Fruit fly (Drosophila melanogaster) whole organism, prepupa: ENCODE data around the gene Hsc70-3.

ENCODE experiments used
- Blimp-1 ChIP-seq: fragments of 200-800 bp; sonication (Bioruptor generic); optimal IDR thresholded peaks from 3 replicates; lab custom pipeline; 2017; ENCODE audit warnings: missing biosample characterization, missing genetic modification characterization, mild to moderate bottlenecking, moderate library complexity, missing genetic modification reagents
- CG10631 ChIP-seq: fragments of 200-800 bp; sonication (Bioruptor generic); optimal IDR thresholded peaks from 2 replicates; lab custom pipeline; 2016; ENCODE audit warnings: missing biosample characterization, missing genetic modification characterization
- CG11762 ChIP-seq: fragments of 200-800 bp; sonication (Bioruptor generic); optimal IDR thresholded peaks from 3 replicates; lab custom pipeline; 2016; ENCODE audit warnings: missing biosample characterization, missing genetic modification characterization; ENCODE audit not compliant: insufficient read depth
- CG11902 ChIP-seq: fragments of 200-800 bp; sonication (Bioruptor generic); optimal IDR thresholded peaks from 3 replicates; lab custom pipeline; 2016; ENCODE audit warnings: missing biosample characterization, missing genetic modification characterization
- CG1621 ChIP-seq: fragments of 200-800 bp; sonication (Bioruptor generic); optimal IDR thresholded peaks from 3 replicates; lab custom pipeline; 2018; ENCODE audit warnings: missing biosample characterization, mild to moderate bottlenecking, missing genetic modification characterization
- CG3032 ChIP-seq: fragments of 200-800 bp; optimal IDR thresholded peaks from 2 replicates; lab custom pipeline; 2019; ENCODE audit warnings: missing biosample characterization, mild to moderate bottlenecking, missing genetic modification characterization, moderate library complexity
- CG31627 ChIP-seq: fragments of 200-800 bp; sonication (Bioruptor generic); optimal IDR thresholded peaks from 3 replicates; lab custom pipeline; 2016; ENCODE audit warnings: missing biosample characterization, missing genetic modification characterization
- CG32006 ChIP-seq: fragments of 200-800 bp; sonication (Bioruptor generic); optimal IDR thresholded peaks from 3 replicates; lab custom pipeline; 2017; ENCODE audit warnings: missing biosample characterization, mild to moderate bottlenecking, missing genetic modification characterization
- CG34406 ChIP-seq: fragments of 200-800 bp; sonication (Bioruptor generic); optimal IDR thresholded peaks from 3 replicates; lab custom pipeline; 2016; ENCODE audit warnings: missing biosample characterization, missing genetic modification characterization
- CG3919 ChIP-seq: fragments of 200-800 bp; sonication (Bioruptor generic); optimal IDR thresholded peaks from 3 replicates; lab custom pipeline; 2016; ENCODE audit warnings: missing biosample characterization, missing genetic modification characterization
- CG4318 ChIP-seq: fragments of 200-800 bp; sonication (Bioruptor generic); optimal IDR thresholded peaks from 3 replicates; lab custom pipeline; 2017; ENCODE audit warnings: missing biosample characterization, mild to moderate bottlenecking, missing genetic modification characterization
- CG6276 ChIP-seq: fragments of 200-800 bp; sonication (Bioruptor generic); optimal IDR thresholded peaks from 2 replicates; lab custom pipeline; 2017; ENCODE audit warnings: missing biosample characterization, mild to moderate bottlenecking, missing genetic modification characterization
- CG6792 ChIP-seq: fragments of 200-800 bp; sonication (Bioruptor generic); optimal IDR thresholded peaks from 3 replicates; lab custom pipeline; 2016; ENCODE audit warnings: missing biosample characterization, missing genetic modification characterization
- CG6808 ChIP-seq: fragments of 200-800 bp; sonication (Bioruptor generic); optimal IDR thresholded peaks from 3 replicates; lab custom pipeline; 2017; ENCODE audit warnings: missing biosample characterization, missing genetic modification characterization, mild to moderate bottlenecking, moderate library complexity, missing genetic modification reagents
- CG8119 ChIP-seq: fragments of 200-800 bp; sonication (Bioruptor generic); IDR thresholded peaks from 3 replicates; pipeline ENCODE4 v1.3.6; 2022; ENCODE audit warnings: missing biosample characterization, missing genetic modification characterization
- CG8319 ChIP-seq: fragments of 200-800 bp; sonication (Bioruptor generic); optimal IDR thresholded peaks from 3 replicates; lab custom pipeline; 2016; ENCODE audit warnings: missing biosample characterization, missing genetic modification characterization
- CG8632 ChIP-seq: fragments of 200-800 bp; sonication (Bioruptor generic); optimal IDR thresholded peaks from 3 replicates; lab custom pipeline; 2016; ENCODE audit warnings: missing biosample characterization, missing genetic modification characterization
- CG9139 ChIP-seq: fragments of 200-800 bp; sonication (Bioruptor generic); optimal IDR thresholded peaks from 3 replicates; lab custom pipeline; 2017; ENCODE audit warnings: missing biosample characterization, mild to moderate bottlenecking, missing genetic modification characterization
- Eip75B ChIP-seq: fragments of 200-800 bp; sonication (Bioruptor generic); optimal IDR thresholded peaks from 3 replicates; lab custom pipeline; 2016; ENCODE audit warnings: missing biosample characterization, missing genetic modification characterization
- Eip78C ChIP-seq: fragments of 200-800 bp; sonication (Bioruptor generic); peaks from one replicate; lab custom pipeline; 2016; ENCODE audit warnings: missing biosample characterization, missing genetic modification characterization
- Eip93F ChIP-seq: fragments of 200-800 bp; sonication (Bioruptor generic); optimal IDR thresholded peaks from 2 replicates; lab custom pipeline; 2016; ENCODE audit warnings: missing biosample characterization, mild to moderate bottlenecking, missing genetic modification characterization
- Ets21C ChIP-seq: fragments of 200-800 bp; sonication (Bioruptor generic); optimal IDR thresholded peaks from 3 replicates; lab custom pipeline; 2016; ENCODE audit warnings: missing biosample characterization, missing genetic modification characterization
- Ets96B ChIP-seq: fragments of 200-800 bp; optimal IDR thresholded peaks from 2 replicates; lab custom pipeline; 2019; ENCODE audit warnings: missing biosample characterization, mild to moderate bottlenecking, missing genetic modification characterization, moderate library complexity
- Hr38 ChIP-seq: sonication (Bioruptor generic); optimal IDR thresholded peaks from 2 replicates; lab custom pipeline; 2016; ENCODE audit warnings: missing biosample characterization, missing genetic modification characterization
- Lpt ChIP-seq: fragments of 200-800 bp; sonication (Bioruptor generic); optimal IDR thresholded peaks from 3 replicates; lab custom pipeline; 2016; ENCODE audit warnings: missing biosample characterization, missing genetic modification characterization
- Met ChIP-seq: fragments of 200-800 bp; sonication (Bioruptor generic); optimal IDR thresholded peaks from 3 replicates; lab custom pipeline; 2016; ENCODE audit warnings: missing biosample characterization, missing genetic modification characterization
- OdsH ChIP-seq: fragments of 200-800 bp; sonication (Bioruptor generic); optimal IDR thresholded peaks from 3 replicates; lab custom pipeline; 2016; ENCODE audit warnings: missing biosample characterization, missing genetic modification characterization
- Sox14 ChIP-seq: fragments of 200-800 bp; sonication (Bioruptor generic); optimal IDR thresholded peaks from 3 replicates; lab custom pipeline; 2016; ENCODE audit warnings: missing biosample characterization, missing genetic modification characterization
- Sox15 ChIP-seq: fragments of 200-800 bp; sonication (Bioruptor generic); optimal IDR thresholded peaks from 3 replicates; lab custom pipeline; 2016; ENCODE audit warnings: missing biosample characterization, missing genetic modification characterization
- achi ChIP-seq: fragments of 200-800 bp; sonication (Bioruptor generic); optimal IDR thresholded peaks from 3 replicates; lab custom pipeline; 2016; ENCODE audit warnings: missing biosample characterization, missing genetic modification characterization
- acj6 ChIP-seq: fragments of 200-800 bp; sonication (Bioruptor generic); optimal IDR thresholded peaks from 3 replicates; lab custom pipeline; 2016; ENCODE audit warnings: missing biosample characterization, missing genetic modification characterization
- cyc ChIP-seq: fragments of 200-800 bp; sonication (Bioruptor generic); optimal IDR thresholded peaks from 3 replicates; lab custom pipeline; 2016; ENCODE audit warnings: missing biosample characterization, missing genetic modification characterization
- dsx ChIP-seq: fragments of 200-800 bp; optimal IDR thresholded peaks from 3 replicates; lab custom pipeline; 2019; ENCODE audit warnings: missing biosample characterization, mild to moderate bottlenecking, missing genetic modification characterization, moderate library complexity; ENCODE audit not compliant: poor library complexity, severe bottlenecking
- eg ChIP-seq: fragments of 200-800 bp; sonication (Bioruptor generic); IDR thresholded peaks from 3 replicates; pipeline ENCODE4 v1.3.6; 2022; ENCODE audit warnings: missing biosample characterization, missing genetic modification characterization
- esn ChIP-seq: fragments of 200-800 bp; sonication (Bioruptor generic); optimal IDR thresholded peaks from 2 replicates; lab custom pipeline; 2016; ENCODE audit warnings: missing biosample characterization, mild to moderate bottlenecking, missing genetic modification characterization, moderate library complexity
- lz ChIP-seq: fragments of 200-800 bp; sonication (Bioruptor generic); optimal IDR thresholded peaks from 3 replicates; lab custom pipeline; 2016; ENCODE audit warnings: missing biosample characterization, missing genetic modification characterization
- net ChIP-seq: fragments of 200-800 bp; sonication (Bioruptor generic); optimal IDR thresholded peaks from 3 replicates; lab custom pipeline; 2016; ENCODE audit warnings: missing biosample characterization, missing genetic modification characterization
- pdm3 ChIP-seq: fragments of 200-800 bp; sonication (Bioruptor generic); optimal IDR thresholded peaks from 3 replicates; lab custom pipeline; 2016; ENCODE audit warnings: missing biosample characterization, missing genetic modification characterization
- salr ChIP-seq, 2 experiments: fragments of 200-800 bp; sonication (Bioruptor generic); optimal IDR thresholded peaks; 3 replicates each; lab custom pipeline; 2016 to 2018; ENCODE audit warnings: missing biosample characterization in 2 of 2, missing genetic modification characterization in 2 of 2, mild to moderate bottlenecking in 1 of 2
- spab ChIP-seq: fragments of 200-800 bp; sonication (Bioruptor generic); optimal IDR thresholded peaks from 2 replicates; lab custom pipeline; 2017; ENCODE audit warnings: missing biosample characterization, mild to moderate bottlenecking, missing genetic modification characterization, missing genetic modification reagents
- ss ChIP-seq, 2 experiments: fragments of 200-800 bp; sonication (Bioruptor generic); optimal IDR thresholded peaks; 2 replicates in 1 of 2; 3 replicates in 1 of 2; lab custom pipeline; 2017 to 2018; ENCODE audit warnings: mild to moderate bottlenecking in 2 of 2, missing biosample characterization in 2 of 2, missing genetic modification characterization in 2 of 2, moderate library complexity in 1 of 2
- topi ChIP-seq: fragments of 200-800 bp; sonication (Bioruptor generic); optimal IDR thresholded peaks from 3 replicates; lab custom pipeline; 2016; ENCODE audit warnings: missing biosample characterization, missing genetic modification characterization

The Hsc70-3 gene

dm6 chrX:11819241-11819862 lies 12.4 kb upstream of the Hsc70-3 start (continued):
- TF ChIP-seq Sox14 (GFP tag; lab: Kevin White, UChicago) (peak; percentile 84), eg (GFP tag; lab: Robert Waterston, UW) (peak; percentile 42; the same call in 1 of the 3 replicates), CG11762 (GFP tag; lab: Kevin White, UChicago) (no peak), achi (no peak), Eip75B (peak; percentile 31), CG6808 (GFP tag; lab: Kevin White, UChicago) (no peak), Ets96B (no peak), net (GFP tag; lab: Kevin White, UChicago) (no peak), CG10631 (GFP tag; lab: Kevin White, UChicago) (peak; percentile 18), CG1621 (tag; lab: Kevin White, UChicago) (no peak), Lpt (GFP tag; lab: Kevin White, UChicago) (no peak), CG3919 (GFP tag; lab: Kevin White, UChicago) (peak; percentile 1), CG34406 (no peak), spab (GFP tag; lab: Kevin White, UChicago) (no peak), pdm3 (peak; percentile 0), esn (GFP tag; lab: Kevin White, UChicago) (no peak), topi (GFP tag; lab: Kevin White, UChicago) (no peak), dsx (GFP tag; lab: Kevin White, UChicago) (no peak), CG8632 (GFP tag; lab: Kevin White, UChicago) (no peak), Sox15 (GFP tag; lab: Kevin White, UChicago) (no peak), cyc (GFP tag; lab: Kevin White, UChicago) (no peak), lz (GFP tag; lab: Kevin White, UChicago) (no peak), Blimp-1 (GFP tag; lab: Kevin White, UChicago) (no peak)
- TF ChIP-seq, all 60 proteins: peak for 14

dm6 chrX:11818767-11819089 lies 11.8 kb upstream of the Hsc70-3 start:
- no peak for TF ChIP-seq OdsH
- TF ChIP-seq CG10631 (GFP tag; lab: Kevin White, UChicago), result no peak
- no peak for TF ChIP-seq CG34406
- TF ChIP-seq CG3032 (tag; lab: Kevin White, UChicago), result no peak
- TF ChIP-seq CG6276 (GFP tag; lab: Kevin White, UChicago), result no peak
- TF ChIP-seq salr (GFP tag; optimal IDR thresholded peaks at IDR 0.05; lab: Kevin White, UChicago), result no peak
- no peak for TF ChIP-seq CG8319 (GFP tag; lab: Kevin White, UChicago)
- no peak for TF ChIP-seq CG31627 (GFP tag; lab: Kevin White, UChicago)
- TF ChIP-seq CG8632 (GFP tag; lab: Kevin White, UChicago), result no peak
- TF ChIP-seq CG9139 (GFP tag; lab: Kevin White, UChicago), result no peak
- no peak for TF ChIP-seq Ets21C (GFP tag; lab: Kevin White, UChicago)
- TF ChIP-seq, all 60 proteins: peak for 0

- TF ChIP-seq esn (GFP tag; lab: Kevin White, UChicago), result peak; percentile 94
- peak; percentile 84 for TF ChIP-seq CG8319 (GFP tag; lab: Kevin White, UChicago)
- peak; percentile 90 for TF ChIP-seq Ets96B
- peak; percentile 60 for TF ChIP-seq Hr38 (GFP tag; lab: Kevin White, UChicago)
- peak; percentile 74 for TF ChIP-seq Sox15 (GFP tag; lab: Kevin White, UChicago)
- TF ChIP-seq CG8632 (GFP tag; lab: Kevin White, UChicago), result peak; percentile 88
- TF ChIP-seq Ets21C (GFP tag; lab: Kevin White, UChicago), result peak; percentile 85
- TF ChIP-seq Eip93F (GFP tag; lab: Kevin White, UChicago), result peak; percentile 60
- peak; percentile 93 for TF ChIP-seq CG3919 (GFP tag; lab: Kevin White, UChicago)
- TF ChIP-seq dsx (GFP tag; lab: Kevin White, UChicago), result peak; percentile 85
- TF ChIP-seq Met, result peak; percentile 95
- TF ChIP-seq CG9139 (GFP tag; lab: Kevin White, UChicago), result peak; percentile 48
- peak; percentile 89 for TF ChIP-seq CG31627 (GFP tag; lab: Kevin White, UChicago)
- TF ChIP-seq CG32006, result peak; percentile 97
- peak; percentile 70 to 83 for TF ChIP-seq ss (GFP tag; optimal IDR thresholded peaks at IDR 0.05; lab: Kevin White, UChicago)
- TF ChIP-seq CG4318, result peak; percentile 95
- TF ChIP-seq CG6792 (GFP tag; lab: Kevin White, UChicago), result peak; percentile 92
- peak; percentile 59 for TF ChIP-seq Blimp-1 (GFP tag; lab: Kevin White, UChicago)
- peak; percentile 98 for TF ChIP-seq Eip78C (GFP tag; lab: Kevin White, UChicago)
- TF ChIP-seq CG10631 (GFP tag; lab: Kevin White, UChicago), result peak; percentile 92
- TF ChIP-seq CG8119 (GFP tag; lab: Robert Waterston, UW), result peak; percentile 98
- peak; percentile 68 for TF ChIP-seq CG11902 (GFP tag; lab: Kevin White, UChicago)
- TF ChIP-seq spab (GFP tag; lab: Kevin White, UChicago), result peak; percentile 77
- peak; percentile 95 for TF ChIP-seq achi
- TF ChIP-seq OdsH, result peak; percentile 95
- peak; percentile 96 for TF ChIP-seq Lpt (GFP tag; lab: Kevin White, UChicago)
- TF ChIP-seq acj6 (GFP tag; lab: Kevin White, UChicago), result peak; percentile 93
- peak; percentile 94 for TF ChIP-seq Eip75B
- TF ChIP-seq CG3032 (tag; lab: Kevin White, UChicago), result peak; percentile 82
These were observed 11.3 kb upstream of the Hsc70-3 start for dm6 chrX:11818047-11818766.
